Worm (Caenorhabditis elegans) whole organism, late embryonic: Measurements from ENCODE around the gene F35H8.2.

Experiments
- C08G9.2 ChIP-seq: sonication (generic microtip); optimal IDR thresholded peaks from 2 replicates; lab custom pipeline; 2016; ENCODE audit warnings: mild to moderate bottlenecking, missing genetic modification characterization, moderate library complexity, missing compliant biosample characterization
- K02D7.2 ChIP-seq: sonication (generic microtip); optimal IDR thresholded peaks from 2 replicates; lab custom pipeline; 2017; ENCODE audit warnings: mild to moderate bottlenecking, missing genetic modification characterization, missing compliant biosample characterization
- K09A11.1 ChIP-seq: sonication (generic microtip); optimal IDR thresholded peaks from 2 replicates; lab custom pipeline; 2017; ENCODE audit warnings: antibody characterized with exemption, mild to moderate bottlenecking, missing genetic modification characterization, missing compliant biosample characterization; ENCODE audit not compliant: insufficient read depth
- T23F11.4 ChIP-seq: fragments of 200-800 bp; sonication (Bioruptor generic); optimal IDR thresholded peaks from 2 replicates; lab custom pipeline; 2018; ENCODE audit warnings: mild to moderate bottlenecking, missing genetic modification characterization, missing compliant biosample characterization
- ahr-1 ChIP-seq: sonication (generic microtip); optimal IDR thresholded peaks from 2 replicates; lab custom pipeline; 2016; ENCODE audit warnings: missing genetic modification characterization, missing compliant biosample characterization
- ceh-19 ChIP-seq: fragments of 200-800 bp; sonication (Bioruptor generic); optimal IDR thresholded peaks from 2 replicates; lab custom pipeline; 2018; ENCODE audit warnings: mild to moderate bottlenecking, missing genetic modification characterization, missing compliant biosample characterization
- ceh-2 ChIP-seq: sonication (generic microtip); optimal IDR thresholded peaks from 2 replicates; lab custom pipeline; 2016; ENCODE audit warnings: missing genotype, missing genetic modification characterization, missing compliant biosample characterization
- ceh-24 ChIP-seq: sonication (generic microtip); optimal IDR thresholded peaks from 2 replicates; lab custom pipeline; 2016; ENCODE audit warnings: mild to moderate bottlenecking, missing genetic modification characterization, missing compliant biosample characterization
- ceh-30 ChIP-seq: fragments of 150-350 bp; optimal IDR thresholded peaks from 2 replicates; lab custom pipeline; 2014; ENCODE audit warnings: missing biosample characterization, missing genetic modification characterization
- ceh-31 ChIP-seq: sonication (generic microtip); optimal IDR thresholded peaks from 2 replicates; lab custom pipeline; 2016; ENCODE audit warnings: missing genetic modification characterization, missing compliant biosample characterization
- ceh-48 ChIP-seq: sonication (generic microtip); optimal IDR thresholded peaks from 2 replicates; lab custom pipeline; 2016; ENCODE audit warnings: missing genetic modification characterization, inconsistent platforms, missing compliant biosample characterization
- ceh-6 ChIP-seq: fragments of 200-800 bp; sonication (Bioruptor generic); optimal IDR thresholded peaks from 2 replicates; lab custom pipeline; 2018; ENCODE audit warnings: mild to moderate bottlenecking, missing genetic modification characterization, missing compliant biosample characterization
- che-1 ChIP-seq: sonication (generic microtip); optimal IDR thresholded peaks from 2 replicates; lab custom pipeline; 2016; ENCODE audit warnings: mild to moderate bottlenecking, missing genetic modification characterization, missing compliant biosample characterization
- dmd-4 ChIP-seq: sonication (generic microtip); optimal IDR thresholded peaks from 2 replicates; lab custom pipeline; 2016; ENCODE audit warnings: borderline replicate concordance, missing genetic modification characterization, missing compliant biosample characterization
- elt-2 ChIP-seq: sonication (generic microtip); optimal IDR thresholded peaks from 2 replicates; lab custom pipeline; 2016; ENCODE audit warnings: missing genetic modification reagents, missing genetic modification characterization, missing compliant biosample characterization
- elt-4 ChIP-seq: sonication (generic microtip); optimal IDR thresholded peaks from 2 replicates; lab custom pipeline; 2016; ENCODE audit warnings: missing genetic modification characterization, missing compliant biosample characterization
- fax-1 ChIP-seq: sonication (generic microtip); optimal IDR thresholded peaks from 2 replicates; lab custom pipeline; 2016; ENCODE audit warnings: missing genotype, missing genetic modification characterization, missing compliant biosample characterization
- fkh-6 ChIP-seq: sonication (generic microtip); optimal IDR thresholded peaks from 2 replicates; lab custom pipeline; 2016; ENCODE audit warnings: missing genetic modification characterization, missing compliant biosample characterization
- hlh-13 ChIP-seq: fragments of 200-800 bp; sonication (Bioruptor generic); optimal IDR thresholded peaks from 2 replicates; lab custom pipeline; 2018; ENCODE audit warnings: mild to moderate bottlenecking, missing genetic modification characterization, missing compliant biosample characterization
- hlh-30 ChIP-seq: sonication (generic microtip); optimal IDR thresholded peaks from 2 replicates; lab custom pipeline; 2017; ENCODE audit warnings: antibody characterized with exemption, missing genetic modification characterization, missing compliant biosample characterization; ENCODE audit not compliant: insufficient read depth
- hlh-6 ChIP-seq: sonication (generic microtip); optimal IDR thresholded peaks from 2 replicates; lab custom pipeline; 2016; ENCODE audit warnings: missing genotype, missing genetic modification characterization, missing compliant biosample characterization
- lin-11 ChIP-seq: fragments of 200-800 bp; sonication (Bioruptor generic); optimal IDR thresholded peaks from 2 replicates; lab custom pipeline; 2018; ENCODE audit warnings: mild to moderate bottlenecking, missing genetic modification characterization, missing compliant biosample characterization
- madf-2 ChIP-seq: sonication (generic microtip); optimal IDR thresholded peaks from 2 replicates; lab custom pipeline; 2017; ENCODE audit warnings: missing genetic modification characterization, missing compliant biosample characterization
- mec-3 ChIP-seq: sonication (generic microtip); optimal IDR thresholded peaks from 2 replicates; lab custom pipeline; 2016; ENCODE audit warnings: borderline replicate concordance, missing genetic modification characterization, missing compliant biosample characterization
- nhr-232 ChIP-seq: sonication (generic microtip); optimal IDR thresholded peaks from 2 replicates; lab custom pipeline; 2016; ENCODE audit warnings: missing genetic modification characterization, missing compliant biosample characterization
- odd-2 ChIP-seq: sonication (generic microtip); optimal IDR thresholded peaks from 2 replicates; lab custom pipeline; 2017; ENCODE audit warnings: antibody characterized with exemption, mild to moderate bottlenecking, missing genetic modification characterization, missing compliant biosample characterization
- pat-9 ChIP-seq: fragments of 200-800 bp; sonication (Bioruptor generic); optimal IDR thresholded peaks from 2 replicates; lab custom pipeline; 2018; ENCODE audit warnings: mild to moderate bottlenecking, missing genetic modification characterization, moderate library complexity, missing compliant biosample characterization
- pha-4 ChIP-seq: fragments of 150-350 bp; optimal IDR thresholded peaks from 2 replicates; lab custom pipeline; 2018; ENCODE audit warnings: missing biosample characterization, missing genetic modification reagents, missing genetic modification characterization
- pqm-1 ChIP-seq: sonication (generic microtip); optimal IDR thresholded peaks from 2 replicates; lab custom pipeline; 2016; ENCODE audit warnings: missing genetic modification characterization, missing compliant biosample characterization
- pros-1 ChIP-seq: fragments of 150-350 bp; optimal IDR thresholded peaks from 2 replicates; lab custom pipeline; 2014; ENCODE audit warnings: missing biosample characterization, missing genetic modification reagents, missing genetic modification characterization
- ref-2 ChIP-seq: sonication (generic microtip); optimal IDR thresholded peaks from 2 replicates; lab custom pipeline; 2016; ENCODE audit warnings: missing genetic modification characterization, missing compliant biosample characterization
- sdc-2 ChIP-seq: sonication (generic microtip); optimal IDR thresholded peaks from 2 replicates; lab custom pipeline; 2016; ENCODE audit warnings: missing genotype, missing genetic modification characterization, missing compliant biosample characterization
- syd-9 ChIP-seq: sonication (generic microtip); optimal IDR thresholded peaks from 2 replicates; lab custom pipeline; 2016; ENCODE audit warnings: mild to moderate bottlenecking, missing genetic modification characterization, moderate library complexity, missing compliant biosample characterization
- tbx-7 ChIP-seq: sonication (generic microtip); optimal IDR thresholded peaks from 2 replicates; lab custom pipeline; 2016; ENCODE audit warnings: missing genotype, missing genetic modification characterization, missing compliant biosample characterization
- ttx-3 ChIP-seq: sonication (generic microtip); optimal IDR thresholded peaks from 2 replicates; lab custom pipeline; 2016; ENCODE audit warnings: missing genetic modification reagents, missing genetic modification characterization, missing compliant biosample characterization
- unc-42 ChIP-seq: sonication (generic microtip); optimal IDR thresholded peaks from 2 replicates; lab custom pipeline; 2016; ENCODE audit warnings: missing genotype, missing genetic modification characterization, missing compliant biosample characterization
- ztf-16 ChIP-seq: sonication (generic microtip); optimal IDR thresholded peaks from 2 replicates; lab custom pipeline; 2017; ENCODE audit warnings: missing genetic modification characterization, missing compliant biosample characterization

F35H8.2 gene

DNA sequence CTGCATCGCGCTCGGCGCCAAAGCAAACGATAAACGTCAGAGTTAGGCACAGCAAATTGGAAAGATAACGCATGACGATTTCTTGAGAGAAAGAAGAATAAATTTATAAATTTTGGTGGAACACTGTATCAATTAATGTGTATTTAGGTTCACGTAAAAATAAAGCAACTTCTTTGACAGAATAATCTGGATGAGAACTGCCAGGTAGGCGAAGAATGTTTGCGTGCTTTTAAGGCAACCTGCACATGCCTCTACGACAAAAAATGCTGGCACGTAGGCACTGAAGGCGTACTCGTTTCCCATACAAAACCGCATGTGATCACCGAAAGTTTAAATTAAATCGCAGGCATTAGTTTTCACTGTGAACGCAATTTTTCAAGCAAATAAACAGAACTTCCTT, 2.1 kb upstream of the F35H8.2 start, which contains the start of gene F35H8.1:
Gene F35H8.1, minus strand, starts transcription at position 101 of the 400 bp plus-strand sequence.
- TF ChIP-seq ttx-3 (no peak), fkh-6 (tag; lab: Kevin White, UChicago) (no peak), che-1 (tag; lab: Kevin White, UChicago) (no peak), tbx-7 (tag; lab: Kevin White, UChicago) (no peak), elt-4 (tag; lab: Kevin White, UChicago) (no peak), ceh-31 (no peak), mec-3 (tag; lab: Kevin White, UChicago) (no peak), hlh-13 (GFP tag; lab: Kevin White, UChicago) (no peak), ceh-30 (no peak), C08G9.2 (tag; lab: Kevin White, UChicago) (no peak), K09A11.1 (tag; lab: Kevin White, UChicago) (no peak), sdc-2 (tag; lab: Kevin White, UChicago) (no peak), pat-9 (tag; lab: Kevin White, UChicago) (no peak), syd-9 (no peak)
- TF ChIP-seq, all 69 proteins: peak for 0

DNA sequence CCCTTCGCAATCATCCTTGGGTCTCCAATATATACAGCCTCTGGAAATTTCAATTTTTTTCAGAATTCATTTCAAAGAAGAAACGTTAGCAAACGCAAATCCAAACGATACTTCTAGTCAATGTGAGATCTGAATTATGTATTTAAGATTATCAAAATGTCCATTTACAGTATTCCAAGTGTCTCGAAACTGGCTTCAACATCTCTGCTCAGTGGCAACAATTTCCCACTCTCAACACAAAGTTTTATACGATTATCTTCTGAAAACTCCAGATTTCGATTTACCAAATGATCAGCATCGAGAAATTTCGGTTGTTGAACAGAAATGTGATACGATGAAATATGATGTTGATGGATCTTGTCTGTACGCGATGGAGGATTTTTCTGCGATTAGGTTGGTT, 1.3 kb downstream of the F35H8.2 start:
- TF ChIP-seq ahr-1 (tag; lab: Kevin White, UChicago) = no peak
- TF ChIP-seq hlh-13 (GFP tag; lab: Kevin White, UChicago) = no peak
- TF ChIP-seq fax-1 (tag; lab: Kevin White, UChicago) = no peak
- TF ChIP-seq ref-2 (tag; lab: Kevin White, UChicago) = no peak
- no peak for TF ChIP-seq ceh-6 (GFP tag; lab: Kevin White, UChicago)
- TF ChIP-seq T23F11.4 (GFP tag; lab: Kevin White, UChicago) = no peak
- TF ChIP-seq pat-9 (tag; lab: Kevin White, UChicago) = no peak
- TF ChIP-seq K02D7.2 (tag; lab: Kevin White, UChicago) = no peak
- TF ChIP-seq hlh-30 (tag; lab: Kevin White, UChicago) = no peak
- no peak for TF ChIP-seq ceh-48 (tag; lab: Kevin White, UChicago)
- TF ChIP-seq madf-2 (tag; lab: Kevin White, UChicago) = no peak
- no peak for TF ChIP-seq hlh-6
- TF ChIP-seq odd-2 (tag; lab: Kevin White, UChicago) = no peak

DNA sequence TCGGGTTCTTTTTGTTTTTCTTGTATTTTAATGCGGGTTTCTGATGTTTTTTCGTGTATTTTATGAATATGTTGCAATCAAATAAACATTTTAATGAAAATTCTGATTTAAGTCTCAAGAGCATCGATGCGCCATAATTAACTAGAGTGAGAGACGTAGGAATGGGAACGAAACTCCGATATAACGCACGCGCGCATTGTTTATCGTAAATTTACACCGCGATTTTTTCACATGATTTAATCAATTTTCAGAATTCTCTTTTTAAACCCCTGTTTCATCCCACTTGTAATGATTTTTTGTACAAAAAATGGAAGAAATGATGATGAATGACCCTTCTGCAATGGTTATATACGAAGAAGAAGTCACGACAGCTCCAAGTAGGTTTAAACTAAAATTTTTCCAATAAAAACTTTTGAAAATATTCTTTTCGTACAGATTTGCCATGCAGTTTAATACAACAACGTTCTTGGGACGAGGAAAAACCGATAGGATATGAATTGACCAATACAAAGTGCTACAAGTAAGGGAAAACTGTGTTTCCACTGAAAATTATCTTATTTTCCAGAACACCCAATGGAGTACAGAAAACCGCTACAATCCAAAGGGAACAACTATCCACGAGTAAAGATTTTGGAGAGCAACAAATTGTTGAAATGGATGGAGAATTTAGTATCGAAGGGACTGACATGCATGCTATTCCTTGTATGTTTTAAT, 2.3 kb downstream of the F35H8.2 start, which contains the start of gene zfp-2:
Gene zfp-2, plus strand, starts transcription at position 214 of the 714 bp plus-strand sequence.
- TF ChIP-seq elt-2 = no peak
- TF ChIP-seq unc-42 (tag; lab: Kevin White, UChicago) = peak; percentile 47

DNA sequence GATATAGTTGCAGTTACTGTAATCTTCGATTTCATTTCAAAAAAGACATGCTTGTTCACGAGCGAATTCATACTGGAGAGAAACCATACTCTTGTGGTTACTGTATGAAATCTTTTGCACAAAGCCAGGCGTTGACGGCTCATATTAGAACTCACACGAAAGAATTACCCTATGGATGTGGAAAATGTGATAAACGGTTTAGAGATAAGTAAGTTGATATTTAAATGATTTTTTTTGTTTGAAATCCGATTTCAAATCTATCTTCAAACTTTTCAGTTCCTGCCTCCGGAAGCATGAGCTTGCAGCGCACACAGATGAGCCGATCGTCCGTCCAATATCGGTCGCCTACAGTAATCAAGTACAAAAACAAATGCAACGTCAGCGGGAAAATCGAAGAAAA, 3.6 kb downstream of the F35H8.2 start:
- TF ChIP-seq pros-1 (no peak), unc-42 (tag; lab: Kevin White, UChicago) (no peak), syd-9 (no peak), pha-4 (tag; lab: Kevin White, UChicago) (no peak), ceh-24 (no peak), dmd-4 (tag; lab: Kevin White, UChicago) (no peak), ceh-31 (no peak), pat-9 (tag; lab: Kevin White, UChicago) (no peak), ztf-16 (tag; lab: Kevin White, UChicago) (no peak), nhr-232 (tag; lab: Kevin White, UChicago) (no peak), ceh-2 (tag; lab: Kevin White, UChicago) (no peak), sdc-2 (tag; lab: Kevin White, UChicago) (no peak), elt-2 (no peak), odd-2 (tag; lab: Kevin White, UChicago) (no peak), lin-11 (tag; lab: Kevin White, UChicago) (no peak), hlh-13 (GFP tag; lab: Kevin White, UChicago) (no peak), pqm-1 (tag; lab: Kevin White, UChicago) (no peak), ceh-19 (no peak)
